Worm (Caenorhabditis elegans) whole organism, L2 larva: ENCODE data around the gene F29B9.1.

Experiments used
- C34F6.9 ChIP-seq: fragments of 150-350 bp; optimal IDR thresholded peaks from 2 replicates; lab custom pipeline; 2014; ENCODE audit warnings: missing biosample characterization, missing genetic modification characterization
- F13H6.1 ChIP-seq: sonication (generic microtip); optimal IDR thresholded peaks from 2 replicates; lab custom pipeline; 2016; ENCODE audit warnings: missing genetic modification characterization, missing compliant biosample characterization
- R02D3.7 ChIP-seq: fragments of 150-350 bp; optimal IDR thresholded peaks from 2 replicates; lab custom pipeline; 2014; ENCODE audit warnings: missing biosample characterization, missing genetic modification characterization
- Y55F3AM.14 ChIP-seq: fragments of 200-800 bp; sonication (Bioruptor generic); optimal IDR thresholded peaks from 2 replicates; lab custom pipeline; 2018; ENCODE audit warnings: mild to moderate bottlenecking, missing genetic modification characterization, missing compliant biosample characterization
- ZK546.5 ChIP-seq: sonication (generic microtip); optimal IDR thresholded peaks from 2 replicates; lab custom pipeline; 2017; ENCODE audit warnings: missing biosample characterization, missing genetic modification characterization
- alr-1 ChIP-seq: fragments of 150-350 bp; optimal IDR thresholded peaks from 2 replicates; lab custom pipeline; 2014; ENCODE audit warnings: missing biosample characterization, missing genetic modification characterization
- aly-2 ChIP-seq: fragments of 150-350 bp; optimal IDR thresholded peaks from 2 replicates; lab custom pipeline; 2014; ENCODE audit warnings: missing biosample characterization, missing genetic modification characterization
- ama-1 ChIP-seq: fragments of 150-350 bp; optimal IDR thresholded peaks from 2 replicates; lab custom pipeline; 2018; ENCODE audit warnings: inconsistent platforms
- blmp-1 ChIP-seq: sonication (generic microtip); optimal IDR thresholded peaks from 2 replicates; lab custom pipeline; 2017; ENCODE audit warnings: missing genetic modification characterization, mild to moderate bottlenecking, missing compliant biosample characterization, antibody characterized with exemption, moderate library complexity; ENCODE audit not compliant: insufficient read depth
- ceh-16 ChIP-seq: fragments of 150-350 bp; optimal IDR thresholded peaks from 2 replicates; lab custom pipeline; 2014; ENCODE audit warnings: missing biosample characterization, missing genetic modification characterization
- crh-2 ChIP-seq: sonication (generic microtip); optimal IDR thresholded peaks from 2 replicates; lab custom pipeline; 2017; ENCODE audit warnings: missing biosample characterization, missing genetic modification characterization
- dmd-4 ChIP-seq: sonication (generic microtip); optimal IDR thresholded peaks from 2 replicates; lab custom pipeline; 2017; ENCODE audit warnings: missing biosample characterization, missing genetic modification characterization
- egl-27 ChIP-seq: sonication (generic microtip); optimal IDR thresholded peaks from 3 replicates; lab custom pipeline; 2017; ENCODE audit warnings: missing biosample characterization, missing genetic modification reagents, missing genetic modification characterization
- elt-1 ChIP-seq: fragments of 150-350 bp; optimal IDR thresholded peaks from 2 replicates; lab custom pipeline; 2014; ENCODE audit warnings: missing biosample characterization, missing genetic modification characterization
- elt-3 ChIP-seq: sonication (generic microtip); optimal IDR thresholded peaks from 2 replicates; lab custom pipeline; 2017; ENCODE audit warnings: missing biosample characterization, missing genetic modification characterization
- fos-1 ChIP-seq: fragments of 150-350 bp; optimal IDR thresholded peaks from 2 replicates; lab custom pipeline; 2014; ENCODE audit warnings: missing biosample characterization, missing genetic modification characterization
- gmeb-1 ChIP-seq: fragments of 150-350 bp; optimal IDR thresholded peaks from 2 replicates; lab custom pipeline; 2014; ENCODE audit warnings: missing biosample characterization, missing genetic modification characterization
- lin-11 ChIP-seq: fragments of 150-350 bp; sonication (generic microtip); optimal IDR thresholded peaks from 2 replicates; lab custom pipeline; 2014; ENCODE audit warnings: missing biosample characterization, missing genetic modification characterization, inconsistent platforms, mixed read lengths
- lsy-2 ChIP-seq, 2 experiments: fragments of 150-350 bp in 1 of 2; sonication (generic microtip) in 1 of 2; optimal IDR thresholded peaks; 2 replicates each; lab custom pipeline; 2014 to 2017; ENCODE audit warnings: missing biosample characterization in 2 of 2, missing genetic modification characterization in 2 of 2
- mab-5 ChIP-seq: fragments of 150-350 bp; optimal IDR thresholded peaks from 2 replicates; lab custom pipeline; 2014; ENCODE audit warnings: missing biosample characterization, missing genetic modification characterization
- mbf-1 ChIP-seq: sonication (generic microtip); optimal IDR thresholded peaks from 2 replicates; lab custom pipeline; 2017; ENCODE audit warnings: missing biosample characterization, missing genetic modification characterization
- mdl-1 ChIP-seq, 2 experiments: fragments of 150-350 bp in 1 of 2; sonication (generic microtip) in 1 of 2; optimal IDR thresholded peaks; 2 replicates each; lab custom pipeline; 2017; ENCODE audit warnings: missing biosample characterization in 2 of 2, missing genetic modification characterization in 2 of 2
- nhr-10 ChIP-seq: sonication (generic microtip); optimal IDR thresholded peaks from 2 replicates; lab custom pipeline; 2017; ENCODE audit warnings: missing biosample characterization, missing genetic modification characterization
- nhr-11 ChIP-seq: fragments of 150-350 bp; optimal IDR thresholded peaks from 2 replicates; lab custom pipeline; 2014; ENCODE audit warnings: missing biosample characterization, missing genetic modification characterization
- nhr-12 ChIP-seq: fragments of 150-350 bp; optimal IDR thresholded peaks from 2 replicates; lab custom pipeline; 2014; ENCODE audit warnings: missing biosample characterization, missing genetic modification characterization
- nhr-129 ChIP-seq: fragments of 150-350 bp; optimal IDR thresholded peaks from 2 replicates; lab custom pipeline; 2014; ENCODE audit warnings: missing biosample characterization, missing genetic modification characterization
- nhr-21 ChIP-seq: fragments of 150-350 bp; optimal IDR thresholded peaks from 2 replicates; lab custom pipeline; 2014; ENCODE audit warnings: missing biosample characterization, missing genetic modification characterization
- nhr-237 ChIP-seq: fragments of 150-350 bp; optimal IDR thresholded peaks from 2 replicates; lab custom pipeline; 2014; ENCODE audit warnings: missing biosample characterization, missing genetic modification characterization
- nhr-6 ChIP-seq: fragments of 150-350 bp; optimal IDR thresholded peaks from 2 replicates; lab custom pipeline; 2014; ENCODE audit warnings: missing biosample characterization, missing genetic modification characterization
- nhr-77 ChIP-seq: fragments of 150-350 bp; optimal IDR thresholded peaks from 2 replicates; lab custom pipeline; 2014; ENCODE audit warnings: missing biosample characterization, missing genetic modification characterization
- peb-1 ChIP-seq: fragments of 150-350 bp; optimal IDR thresholded peaks from 2 replicates; lab custom pipeline; 2014; ENCODE audit warnings: missing biosample characterization, missing genetic modification characterization
- skn-1 ChIP-seq: sonication (generic microtip); optimal IDR thresholded peaks from 2 replicates; lab custom pipeline; 2017; ENCODE audit warnings: missing biosample characterization, missing genetic modification characterization
- sma-9 ChIP-seq, 2 experiments: fragments of 150-350 bp in 1 of 2; sonication (generic microtip) in 1 of 2; optimal IDR thresholded peaks; 2 replicates each; lab custom pipeline; 2014 to 2016; ENCODE audit warnings: missing genetic modification characterization in 2 of 2, mild to moderate bottlenecking in 1 of 2, missing biosample characterization in 1 of 2, missing compliant biosample characterization in 1 of 2, missing genetic modification reagents in 1 of 2, moderate library complexity in 1 of 2
- snpc-4 ChIP-seq: fragments of 150-350 bp; optimal IDR thresholded peaks from 2 replicates; lab custom pipeline; 2014; ENCODE audit warnings: missing biosample characterization, missing genetic modification characterization
- unc-39 ChIP-seq: fragments of 150-350 bp; optimal IDR thresholded peaks from 2 replicates; lab custom pipeline; 2014; ENCODE audit warnings: missing biosample characterization, missing genetic modification characterization
- unc-55 ChIP-seq: fragments of 150-350 bp; sonication (generic microtip); optimal IDR thresholded peaks from 3 replicates; lab custom pipeline; 2014; ENCODE audit warnings: missing biosample characterization, missing genetic modification reagents, missing genetic modification characterization
- unc-62 ChIP-seq: fragments of 150-350 bp; optimal IDR thresholded peaks from 2 replicates; lab custom pipeline; 2014; ENCODE audit warnings: missing biosample characterization, missing genetic modification reagents, missing genetic modification characterization
- zag-1 ChIP-seq: fragments of 150-350 bp; optimal IDR thresholded peaks from 2 replicates; lab custom pipeline; 2014; ENCODE audit warnings: missing biosample characterization, missing genetic modification characterization
- ztf-11 ChIP-seq: sonication (generic microtip); optimal IDR thresholded peaks from 2 replicates; lab custom pipeline; 2017; ENCODE audit warnings: missing biosample characterization, missing genetic modification characterization
- ztf-4 ChIP-seq: fragments of 150-350 bp; optimal IDR thresholded peaks from 2 replicates; lab custom pipeline; 2014; ENCODE audit warnings: missing biosample characterization, missing genetic modification characterization

The F29B9.1 gene

DNA sequence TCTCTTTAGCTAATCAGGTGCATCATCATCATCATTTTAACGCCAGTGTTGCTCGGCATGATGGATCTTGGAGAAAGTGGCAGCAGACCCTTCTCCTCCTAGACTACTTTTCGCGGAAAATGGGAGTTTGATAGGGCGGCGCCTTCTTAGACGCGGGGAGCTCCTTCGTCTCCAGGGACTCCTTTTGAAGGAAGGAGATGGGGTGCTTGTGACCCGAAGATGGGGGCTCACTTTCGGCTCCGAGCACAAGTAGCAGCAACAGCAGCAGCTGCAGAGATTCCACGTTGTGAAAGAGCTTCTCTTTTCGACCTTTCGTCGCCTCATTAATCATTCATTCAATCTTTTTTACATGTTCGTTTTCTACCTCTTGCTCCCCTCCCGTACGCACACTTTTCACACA is 2.2 kb downstream of the F29B9.1 start:
- TF ChIP-seq F13H6.1 (tag; lab: Kevin White, UChicago) (no peak), fos-1 (tag; lab: Kevin White, UChicago) (no peak), zag-1 (tag; lab: Kevin White, UChicago) (no peak), elt-3 (no peak), alr-1 (tag; lab: Kevin White, UChicago) (no peak), gmeb-1 (tag; lab: Kevin White, UChicago) (no peak), aly-2 (no peak), sma-9 (GFP tag; optimal IDR thresholded peaks at IDR 0.05; lab: Kevin White, UChicago) (no peak), sma-9 (tag; optimal IDR thresholded peaks at IDR 0.05; lab: Kevin White, UChicago) (no peak), unc-55 (GFP tag; lab: Kevin White, UChicago) (no peak), peb-1 (tag; lab: Kevin White, UChicago) (no peak), lsy-2 (tag; optimal IDR thresholded peaks at IDR 0.05; lab: Kevin White, UChicago) (no peak), nhr-129 (no peak), egl-27 (tag; lab: Kevin White, UChicago) (no peak), skn-1 (tag; lab: Kevin White, UChicago) (no peak), nhr-10 (tag; lab: Kevin White, UChicago) (no peak)

DNA sequence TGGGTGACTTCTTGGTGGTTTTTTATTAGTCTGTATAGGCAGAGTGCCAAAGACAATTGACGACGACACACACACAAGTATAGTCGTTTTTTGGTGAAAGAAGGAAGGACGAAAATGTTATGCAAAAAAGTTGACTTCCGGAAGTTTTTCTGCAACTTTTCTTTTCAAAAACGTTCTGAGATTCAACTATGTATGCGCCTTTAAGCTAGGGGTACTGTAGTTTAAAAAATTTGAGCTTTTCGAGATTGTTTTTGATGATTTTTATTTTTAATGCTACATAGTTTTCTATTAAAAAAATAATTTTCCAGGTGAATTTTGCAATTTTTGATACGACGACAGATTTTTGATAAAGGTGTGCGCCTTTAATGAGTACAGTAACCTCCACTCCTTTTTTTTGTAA is 2.7 kb downstream of the F29B9.1 start:
- TF ChIP-seq egl-27 (tag; lab: Kevin White, UChicago) = no peak
- TF ChIP-seq sma-9 (GFP tag; optimal IDR thresholded peaks at IDR 0.05; lab: Kevin White, UChicago) = no peak
- TF ChIP-seq sma-9 (tag; optimal IDR thresholded peaks at IDR 0.05; lab: Kevin White, UChicago) = no peak
- TF ChIP-seq R02D3.7 (tag; lab: Kevin White, UChicago) = no peak
- TF ChIP-seq elt-1 (tag; lab: Kevin White, UChicago) = no peak
- no peak for TF ChIP-seq fos-1 (tag; lab: Kevin White, UChicago)
- TF ChIP-seq lsy-2 (tag; optimal IDR thresholded peaks at IDR 0.05; lab: Kevin White, UChicago) = no peak
- no peak for TF ChIP-seq mbf-1 (tag; lab: Kevin White, UChicago)
- no peak for TF ChIP-seq ZK546.5 (tag; lab: Kevin White, UChicago)
- TF ChIP-seq blmp-1 = no peak
- TF ChIP-seq unc-39 (tag; lab: Kevin White, UChicago) = no peak
- TF ChIP-seq ztf-4 (tag; lab: Kevin White, UChicago) = no peak
- no peak for TF ChIP-seq nhr-11 (tag; lab: Kevin White, UChicago)
- no peak for TF ChIP-seq C34F6.9
- TF ChIP-seq nhr-6 (tag; lab: Kevin White, UChicago) = no peak
- TF ChIP-seq unc-55 (GFP tag; lab: Kevin White, UChicago) = no peak
- no peak for TF ChIP-seq mdl-1 (tag; optimal IDR thresholded peaks at IDR 0.05; lab: Kevin White, UChicago)
- no peak for TF ChIP-seq aly-2
- TF ChIP-seq, all 48 proteins: peak for 0

DNA sequence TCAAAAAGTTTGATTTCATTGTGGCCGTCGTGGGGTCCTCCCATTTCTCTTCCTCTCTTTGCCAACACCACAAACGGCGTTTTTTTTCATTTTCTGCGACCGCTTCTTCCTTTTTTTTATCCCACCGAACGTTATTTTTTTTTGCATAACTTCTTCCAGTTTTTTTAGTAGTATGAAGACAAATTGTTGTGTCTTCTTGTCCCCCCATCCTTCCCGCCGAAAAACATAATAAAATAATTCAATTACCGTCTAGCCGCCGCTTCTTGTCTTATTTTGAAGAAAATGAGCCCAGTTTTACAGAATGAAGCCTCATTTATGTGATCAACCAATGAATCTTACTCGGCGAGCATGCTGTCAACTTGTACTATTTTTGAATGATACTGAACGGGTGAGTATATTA is 4.1 kb downstream of the F29B9.1 start, which contains the start of gene F29B9.12:
Gene F29B9.12 (plus strand): TSS at position 301 of the 400 bp plus-strand sequence.
- TF ChIP-seq nhr-237 (tag; lab: Kevin White, UChicago) (no peak), ama-1 (lab: Kevin White, UChicago) (no peak), sma-9 (GFP tag; optimal IDR thresholded peaks at IDR 0.05; lab: Kevin White, UChicago) (no peak), sma-9 (tag; optimal IDR thresholded peaks at IDR 0.05; lab: Kevin White, UChicago) (no peak), blmp-1 (no peak), nhr-10 (tag; lab: Kevin White, UChicago) (no peak)

DNA sequence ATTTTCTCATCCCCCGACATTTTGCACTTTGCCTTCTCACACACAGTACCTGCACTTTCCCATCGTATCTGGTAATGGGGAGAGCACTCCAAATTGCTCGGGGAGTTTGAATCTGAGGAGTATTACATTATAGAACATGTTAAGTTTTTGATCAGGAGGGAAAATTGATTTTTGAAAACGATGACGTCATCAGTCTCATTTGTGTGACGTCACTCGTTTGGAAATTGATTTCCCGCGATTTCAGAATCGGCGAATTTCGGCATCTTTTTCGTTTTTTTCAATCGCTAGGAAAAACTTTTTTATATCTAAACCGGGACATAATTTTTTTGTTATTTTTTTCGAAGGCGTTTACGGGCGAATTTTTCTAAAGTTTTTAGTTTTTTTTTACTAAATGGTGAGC is 8.2 kb downstream of the F29B9.1 start:
- TF ChIP-seq nhr-21 (tag; lab: Kevin White, UChicago) = no peak
- TF ChIP-seq unc-55 (GFP tag; lab: Kevin White, UChicago) = no peak
- no peak for TF ChIP-seq dmd-4
- no peak for TF ChIP-seq alr-1 (tag; lab: Kevin White, UChicago)
- no peak for TF ChIP-seq egl-27 (tag; lab: Kevin White, UChicago)
- no peak for TF ChIP-seq blmp-1
- TF ChIP-seq nhr-129 = no peak
- TF ChIP-seq nhr-12 = no peak
- no peak for TF ChIP-seq zag-1 (tag; lab: Kevin White, UChicago)
- no peak for TF ChIP-seq elt-1 (tag; lab: Kevin White, UChicago)
- no peak for TF ChIP-seq unc-62 (GFP tag; lab: Kevin White, UChicago)
- no peak for TF ChIP-seq mab-5
- TF ChIP-seq sma-9 (GFP tag; optimal IDR thresholded peaks at IDR 0.05; lab: Kevin White, UChicago) = no peak
- TF ChIP-seq sma-9 (tag; optimal IDR thresholded peaks at IDR 0.05; lab: Kevin White, UChicago) = no peak
- no peak for TF ChIP-seq ceh-16 (tag; lab: Kevin White, UChicago)

DNA sequence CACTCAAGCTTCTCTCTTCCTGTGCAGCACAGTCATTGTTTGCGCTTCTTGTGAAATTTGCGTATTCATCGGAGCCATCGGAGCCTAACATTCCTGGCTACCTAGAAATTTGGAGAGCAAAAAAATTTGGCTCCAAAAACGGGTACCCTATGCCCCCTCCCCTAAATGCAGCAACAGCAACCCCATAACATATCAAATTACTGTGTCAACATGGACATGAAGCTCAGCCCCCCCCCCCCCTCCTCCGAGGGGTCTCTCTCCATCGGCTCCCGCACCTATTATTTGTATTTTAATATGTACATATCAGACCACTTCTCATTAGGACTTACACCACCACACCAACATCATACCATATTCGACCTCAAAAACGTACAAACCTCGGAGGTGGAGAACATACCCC is 9.1 kb downstream of the F29B9.1 start:
- TF ChIP-seq nhr-12 (no peak), F13H6.1 (tag; lab: Kevin White, UChicago) (no peak), C34F6.9 (no peak), unc-62 (GFP tag; lab: Kevin White, UChicago) (no peak), ztf-11 (tag; lab: Kevin White, UChicago) (no peak), ceh-16 (tag; lab: Kevin White, UChicago) (no peak), ztf-4 (tag; lab: Kevin White, UChicago) (no peak), crh-2 (tag; lab: Kevin White, UChicago) (no peak), lsy-2 (tag; optimal IDR thresholded peaks at IDR 0.05; lab: Kevin White, UChicago) (no peak), sma-9 (GFP tag; optimal IDR thresholded peaks at IDR 0.05; lab: Kevin White, UChicago) (no peak), sma-9 (tag; optimal IDR thresholded peaks at IDR 0.05; lab: Kevin White, UChicago) (no peak), nhr-77 (no peak), aly-2 (no peak), nhr-6 (tag; lab: Kevin White, UChicago) (no peak), lin-11 (tag; lab: Kevin White, UChicago) (no peak), zag-1 (tag; lab: Kevin White, UChicago) (no peak), snpc-4 (no peak), elt-3 (no peak), peb-1 (tag; lab: Kevin White, UChicago) (no peak), Y55F3AM.14 (GFP tag; lab: Kevin White, UChicago) (no peak), unc-55 (GFP tag; lab: Kevin White, UChicago) (no peak)
